Worm (Caenorhabditis elegans): Measurements from ENCODE around the gene F55C10.4.

DNA sequence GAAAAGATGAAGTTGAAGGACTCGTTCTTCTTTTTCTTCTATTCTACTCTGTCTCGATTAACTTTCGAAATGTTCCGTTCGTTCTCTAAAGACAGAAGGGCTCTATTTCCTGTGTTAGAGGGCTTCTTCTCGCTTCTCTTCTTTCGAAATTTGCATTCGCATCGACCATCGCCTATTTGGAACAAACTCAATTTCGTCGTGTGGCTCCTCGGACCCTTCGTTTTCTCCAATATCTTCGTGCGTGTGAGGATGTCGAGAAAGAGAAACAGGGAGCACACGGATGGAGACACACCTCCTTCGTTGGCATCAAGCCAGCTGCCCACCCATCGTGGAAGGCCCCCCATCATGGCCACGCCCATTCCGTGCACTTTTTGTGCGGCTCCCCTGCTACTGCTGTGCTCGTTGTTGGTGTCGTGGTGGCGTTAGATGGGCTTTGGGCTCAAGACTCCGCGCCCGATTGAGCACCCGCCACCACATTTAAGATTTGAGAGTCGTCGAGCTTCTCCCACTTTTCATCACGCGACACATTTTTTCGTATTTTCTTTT lies 45.3 kb upstream of the F55C10.4 start:
- TF ChIP-seq egl-27 (tag; optimal IDR thresholded peaks at IDR 0.05) (no peak), pag-3 (tag; optimal IDR thresholded peaks at IDR 0.05; ENCODE audit: borderline replicate concordance, insufficient read depth) (no peak), fkh-4 (tag; optimal IDR thresholded peaks at IDR 0.05; ENCODE audit: borderline replicate concordance) (no peak), nhr-77 (tag; optimal IDR thresholded peaks at IDR 0.05) (no peak), mep-1 (tag; optimal IDR thresholded peaks at IDR 0.05) (no peak), sup-37 (GFP tag; optimal IDR thresholded peaks at IDR 0.05) (no peak), mef-2 (tag; optimal IDR thresholded peaks at IDR 0.05) (no peak)
